Worm (Caenorhabditis elegans): ENCODE measurements around the gene taf-13.

- no peak for TF ChIP-seq zag-1 (tag; optimal IDR thresholded peaks at IDR 0.05)
- TF ChIP-seq egl-27 (tag; optimal IDR thresholded peaks at IDR 0.05): no peak
- no peak for TF ChIP-seq elt-3 (tag; optimal IDR thresholded peaks at IDR 0.05)
- no peak for TF ChIP-seq pqm-1 (tag; optimal IDR thresholded peaks at IDR 0.05)
- TF ChIP-seq snpc-4 (tag; optimal IDR thresholded peaks at IDR 0.05): no peak
- TF ChIP-seq egl-13 (tag; optimal IDR thresholded peaks at IDR 0.05): no peak
- TF ChIP-seq unc-62 (GFP tag; optimal IDR thresholded peaks at IDR 0.05): no peak
- TF ChIP-seq jun-1 (tag; optimal IDR thresholded peaks at IDR 0.05): no peak
- TF ChIP-seq grh-1 (GFP tag; IDR thresholded peaks at IDR 0.05): no peak
- TF ChIP-seq lin-39 (tag; optimal IDR thresholded peaks at IDR 0.05): no peak
Observed at ce11 chrII:10574177-10574576, 31.2 kb downstream of the taf-13 start.
